Worm (Caenorhabditis elegans) whole organism, L2 larva: ENCODE measurements around the gene nhr-93.

Experiments
- C34F6.9 ChIP-seq: fragments of 150-350 bp; optimal IDR thresholded peaks from 2 replicates; lab custom pipeline; 2014; ENCODE audit warnings: missing biosample characterization, missing genetic modification characterization
- Y55F3AM.14 ChIP-seq: fragments of 200-800 bp; sonication (Bioruptor generic); optimal IDR thresholded peaks from 2 replicates; lab custom pipeline; 2018; ENCODE audit warnings: mild to moderate bottlenecking, missing genetic modification characterization, missing compliant biosample characterization
- aly-2 ChIP-seq: fragments of 150-350 bp; optimal IDR thresholded peaks from 2 replicates; lab custom pipeline; 2014; ENCODE audit warnings: missing biosample characterization, missing genetic modification characterization
- ceh-16 ChIP-seq: fragments of 150-350 bp; optimal IDR thresholded peaks from 2 replicates; lab custom pipeline; 2014; ENCODE audit warnings: missing biosample characterization, missing genetic modification characterization
- ceh-82 ChIP-seq: fragments of 150-350 bp; optimal IDR thresholded peaks from 2 replicates; lab custom pipeline; 2014; ENCODE audit warnings: missing biosample characterization, missing genetic modification characterization
- crh-2 ChIP-seq: sonication (generic microtip); optimal IDR thresholded peaks from 2 replicates; lab custom pipeline; 2017; ENCODE audit warnings: missing biosample characterization, missing genetic modification characterization
- dmd-4 ChIP-seq: sonication (generic microtip); optimal IDR thresholded peaks from 2 replicates; lab custom pipeline; 2017; ENCODE audit warnings: missing biosample characterization, missing genetic modification characterization
- elt-1 ChIP-seq: fragments of 150-350 bp; optimal IDR thresholded peaks from 2 replicates; lab custom pipeline; 2014; ENCODE audit warnings: missing biosample characterization, missing genetic modification characterization
- elt-3 ChIP-seq: sonication (generic microtip); optimal IDR thresholded peaks from 2 replicates; lab custom pipeline; 2017; ENCODE audit warnings: missing biosample characterization, missing genetic modification characterization
- fos-1 ChIP-seq: fragments of 150-350 bp; optimal IDR thresholded peaks from 2 replicates; lab custom pipeline; 2014; ENCODE audit warnings: missing biosample characterization, missing genetic modification characterization
- gmeb-1 ChIP-seq: fragments of 150-350 bp; optimal IDR thresholded peaks from 2 replicates; lab custom pipeline; 2014; ENCODE audit warnings: missing biosample characterization, missing genetic modification characterization
- lin-11 ChIP-seq: fragments of 150-350 bp; sonication (generic microtip); optimal IDR thresholded peaks from 2 replicates; lab custom pipeline; 2014; ENCODE audit warnings: missing biosample characterization, missing genetic modification characterization, inconsistent platforms, mixed read lengths
- lin-13 ChIP-seq: fragments of 150-350 bp; optimal IDR thresholded peaks from 2 replicates; lab custom pipeline; 2014; ENCODE audit warnings: missing biosample characterization, missing genetic modification reagents, missing genetic modification characterization
- lin-39 ChIP-seq: fragments of 150-350 bp; optimal IDR thresholded peaks from 2 replicates; lab custom pipeline; 2014; ENCODE audit warnings: missing biosample characterization, missing genetic modification reagents, missing genetic modification characterization
- lsy-2 ChIP-seq, 2 experiments: fragments of 150-350 bp in 1 of 2; sonication (generic microtip) in 1 of 2; optimal IDR thresholded peaks; 2 replicates each; lab custom pipeline; 2014 to 2017; ENCODE audit warnings: missing biosample characterization in 2 of 2, missing genetic modification characterization in 2 of 2
- mab-5 ChIP-seq: fragments of 150-350 bp; optimal IDR thresholded peaks from 2 replicates; lab custom pipeline; 2014; ENCODE audit warnings: missing biosample characterization, missing genetic modification characterization
- mbf-1 ChIP-seq: sonication (generic microtip); optimal IDR thresholded peaks from 2 replicates; lab custom pipeline; 2017; ENCODE audit warnings: missing biosample characterization, missing genetic modification characterization
- nhr-10 ChIP-seq: sonication (generic microtip); optimal IDR thresholded peaks from 2 replicates; lab custom pipeline; 2017; ENCODE audit warnings: missing biosample characterization, missing genetic modification characterization
- nhr-11 ChIP-seq: fragments of 150-350 bp; optimal IDR thresholded peaks from 2 replicates; lab custom pipeline; 2014; ENCODE audit warnings: missing biosample characterization, missing genetic modification characterization
- nhr-12 ChIP-seq: fragments of 150-350 bp; optimal IDR thresholded peaks from 2 replicates; lab custom pipeline; 2014; ENCODE audit warnings: missing biosample characterization, missing genetic modification characterization
- nhr-21 ChIP-seq: fragments of 150-350 bp; optimal IDR thresholded peaks from 2 replicates; lab custom pipeline; 2014; ENCODE audit warnings: missing biosample characterization, missing genetic modification characterization
- nhr-23 ChIP-seq: fragments of 150-350 bp; optimal IDR thresholded peaks from 2 replicates; lab custom pipeline; 2014; ENCODE audit warnings: missing biosample characterization, missing genetic modification reagents, missing genetic modification characterization
- nhr-237 ChIP-seq: fragments of 150-350 bp; optimal IDR thresholded peaks from 2 replicates; lab custom pipeline; 2014; ENCODE audit warnings: missing biosample characterization, missing genetic modification characterization
- nhr-25 ChIP-seq: fragments of 150-350 bp; sonication (generic microtip); optimal IDR thresholded peaks from 3 replicates; lab custom pipeline; 2014; ENCODE audit warnings: missing biosample characterization, missing genetic modification characterization
- nhr-6 ChIP-seq: fragments of 150-350 bp; optimal IDR thresholded peaks from 2 replicates; lab custom pipeline; 2014; ENCODE audit warnings: missing biosample characterization, missing genetic modification characterization
- nhr-77 ChIP-seq: fragments of 150-350 bp; optimal IDR thresholded peaks from 2 replicates; lab custom pipeline; 2014; ENCODE audit warnings: missing biosample characterization, missing genetic modification characterization
- peb-1 ChIP-seq: fragments of 150-350 bp; optimal IDR thresholded peaks from 2 replicates; lab custom pipeline; 2014; ENCODE audit warnings: missing biosample characterization, missing genetic modification characterization
- sem-4 ChIP-seq: fragments of 150-350 bp; optimal IDR thresholded peaks from 2 replicates; lab custom pipeline; 2014; ENCODE audit warnings: missing biosample characterization, missing genetic modification reagents, missing genetic modification characterization
- skn-1 ChIP-seq: sonication (generic microtip); optimal IDR thresholded peaks from 2 replicates; lab custom pipeline; 2017; ENCODE audit warnings: missing biosample characterization, missing genetic modification characterization
- sma-9 ChIP-seq, 2 experiments: fragments of 150-350 bp in 1 of 2; sonication (generic microtip) in 1 of 2; optimal IDR thresholded peaks; 2 replicates each; lab custom pipeline; 2014 to 2016; ENCODE audit warnings: missing genetic modification characterization in 2 of 2, mild to moderate bottlenecking in 1 of 2, missing biosample characterization in 1 of 2, missing compliant biosample characterization in 1 of 2, missing genetic modification reagents in 1 of 2, moderate library complexity in 1 of 2
- snpc-4 ChIP-seq: fragments of 150-350 bp; optimal IDR thresholded peaks from 2 replicates; lab custom pipeline; 2014; ENCODE audit warnings: missing biosample characterization, missing genetic modification characterization
- unc-39 ChIP-seq: fragments of 150-350 bp; optimal IDR thresholded peaks from 2 replicates; lab custom pipeline; 2014; ENCODE audit warnings: missing biosample characterization, missing genetic modification characterization
- unc-55 ChIP-seq: fragments of 150-350 bp; sonication (generic microtip); optimal IDR thresholded peaks from 3 replicates; lab custom pipeline; 2014; ENCODE audit warnings: missing biosample characterization, missing genetic modification reagents, missing genetic modification characterization
- ztf-1 ChIP-seq: fragments of 200-800 bp; sonication (Bioruptor generic); conservative IDR thresholded peaks from 2 replicates; pipeline ENCODE4 v1.3.6; 2022; ENCODE audit warnings: missing genetic modification characterization, missing compliant biosample characterization
- ztf-11 ChIP-seq: sonication (generic microtip); optimal IDR thresholded peaks from 2 replicates; lab custom pipeline; 2017; ENCODE audit warnings: missing biosample characterization, missing genetic modification characterization

Gene nhr-93

DNA sequence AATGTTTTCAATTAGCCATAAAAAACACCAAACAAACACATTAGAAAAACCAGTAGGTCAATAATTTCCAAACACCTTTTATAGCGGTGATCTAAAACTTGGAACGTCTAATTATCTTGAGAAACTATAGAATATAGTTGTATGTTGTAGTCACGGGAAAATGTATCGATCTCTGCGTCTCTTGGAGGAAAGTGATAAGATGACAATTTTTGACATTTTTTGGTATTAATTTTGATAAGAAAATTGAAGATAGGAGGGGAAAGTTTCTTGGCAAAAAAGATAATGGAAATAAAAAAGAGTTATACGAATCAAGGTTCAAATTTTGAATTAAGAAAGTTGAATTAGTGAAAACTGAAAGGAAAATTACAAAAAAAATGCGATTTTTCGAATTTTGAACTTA, 32.5 kb downstream of the nhr-93 start (continued):
- TF ChIP-seq sma-9 (GFP tag; optimal IDR thresholded peaks at IDR 0.05; lab: Kevin White, UChicago) (peak; percentile 79), sma-9 (tag; optimal IDR thresholded peaks at IDR 0.05; lab: Kevin White, UChicago) (no peak), gmeb-1 (tag; lab: Kevin White, UChicago) (peak; percentile 20), aly-2 (tag; lab: Kevin White, UChicago) (no peak), crh-2 (tag; lab: Kevin White, UChicago) (peak; percentile 64), Y55F3AM.14 (GFP tag; lab: Kevin White, UChicago) (no peak), ceh-82 (no peak), ztf-1 (GFP tag; lab: Robert Waterston, UW) (no peak)

DNA sequence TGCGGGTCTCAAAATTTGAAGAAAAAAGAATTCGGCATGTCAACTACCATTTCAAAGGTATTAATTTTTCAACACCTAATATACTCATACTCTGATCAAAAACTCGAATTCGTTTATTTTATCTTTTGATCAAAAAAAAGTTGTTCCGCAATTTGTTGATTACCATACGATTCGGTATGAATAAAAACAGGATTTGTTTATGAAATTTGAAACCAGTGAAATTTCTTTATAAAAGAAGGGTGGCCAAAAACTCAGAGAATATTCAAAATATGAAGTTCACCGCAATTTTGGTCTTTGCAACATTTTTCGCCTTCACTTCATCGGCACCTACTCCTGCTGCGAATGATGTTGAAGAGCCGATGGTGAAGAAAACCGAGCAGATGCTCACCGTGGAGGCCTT, 36.2 kb downstream of the nhr-93 start, which contains the start of the genes C07G3.8 and C07G3.10:
TSS of gene C07G3.8 (minus strand) at position 101 of the 400 bp plus-strand sequence.
TSS of gene C07G3.10 (plus strand) at position 270 of the 400 bp plus-strand sequence.
- no peak for TF ChIP-seq nhr-21 (tag; lab: Kevin White, UChicago)
- no peak for TF ChIP-seq nhr-77 (tag; lab: Kevin White, UChicago)
- TF ChIP-seq sma-9 (GFP tag; optimal IDR thresholded peaks at IDR 0.05; lab: Kevin White, UChicago) = no peak
- no peak for TF ChIP-seq sma-9 (tag; optimal IDR thresholded peaks at IDR 0.05; lab: Kevin White, UChicago)
- no peak for TF ChIP-seq aly-2 (tag; lab: Kevin White, UChicago)
- TF ChIP-seq nhr-23 (tag; lab: Kevin White, UChicago) = no peak
- TF ChIP-seq elt-3 (tag; lab: Kevin White, UChicago) = no peak
- no peak for TF ChIP-seq unc-55 (GFP tag; lab: Kevin White, UChicago)
- TF ChIP-seq lin-11 (tag; lab: Kevin White, UChicago) = no peak
- TF ChIP-seq crh-2 (tag; lab: Kevin White, UChicago) = no peak
- TF ChIP-seq gmeb-1 (tag; lab: Kevin White, UChicago) = no peak
- TF ChIP-seq snpc-4 (tag; lab: Kevin White, UChicago) = no peak
- TF ChIP-seq lin-13 = no peak
- no peak for TF ChIP-seq peb-1 (tag; lab: Kevin White, UChicago)
- no peak for TF ChIP-seq Y55F3AM.14 (GFP tag; lab: Kevin White, UChicago)
- no peak for TF ChIP-seq mbf-1 (tag; lab: Kevin White, UChicago)
- no peak for TF ChIP-seq C34F6.9 (tag; lab: Kevin White, UChicago)
- TF ChIP-seq elt-1 = no peak
- no peak for TF ChIP-seq skn-1 (tag; lab: Kevin White, UChicago)
- TF ChIP-seq ztf-1 (GFP tag; lab: Robert Waterston, UW) = no peak

DNA sequence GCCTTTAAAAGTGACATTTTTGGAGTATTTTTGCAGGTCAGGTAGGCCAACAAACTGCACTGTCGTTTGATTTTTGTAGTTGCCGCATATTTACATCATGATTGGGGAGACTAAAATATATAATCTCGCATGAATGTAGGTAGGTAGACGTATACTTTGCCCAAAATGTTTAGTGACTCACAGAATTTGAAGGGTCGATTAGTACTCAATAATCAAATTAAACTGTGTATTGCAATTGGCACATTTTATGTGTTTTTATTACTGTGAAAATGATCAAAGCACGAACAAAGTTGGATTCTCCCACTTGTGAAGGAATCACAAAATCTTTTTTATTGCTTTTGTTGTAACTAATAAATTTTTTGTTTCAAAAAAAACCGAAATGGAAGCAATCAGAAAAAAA, 41.3 kb downstream of the nhr-93 start, which contains the start of gene C07G3.15:
TSS of gene C07G3.15 (minus strand) at position 101 of the 400 bp plus-strand sequence.
- TF ChIP-seq Y55F3AM.14 (GFP tag; lab: Kevin White, UChicago) = no peak
- TF ChIP-seq nhr-12 (tag; lab: Kevin White, UChicago) = no peak
- TF ChIP-seq ztf-11 (tag; lab: Kevin White, UChicago) = no peak
- TF ChIP-seq lin-39 (tag; lab: Kevin White, UChicago) = no peak
- TF ChIP-seq nhr-6 (tag; lab: Kevin White, UChicago) = no peak

DNA sequence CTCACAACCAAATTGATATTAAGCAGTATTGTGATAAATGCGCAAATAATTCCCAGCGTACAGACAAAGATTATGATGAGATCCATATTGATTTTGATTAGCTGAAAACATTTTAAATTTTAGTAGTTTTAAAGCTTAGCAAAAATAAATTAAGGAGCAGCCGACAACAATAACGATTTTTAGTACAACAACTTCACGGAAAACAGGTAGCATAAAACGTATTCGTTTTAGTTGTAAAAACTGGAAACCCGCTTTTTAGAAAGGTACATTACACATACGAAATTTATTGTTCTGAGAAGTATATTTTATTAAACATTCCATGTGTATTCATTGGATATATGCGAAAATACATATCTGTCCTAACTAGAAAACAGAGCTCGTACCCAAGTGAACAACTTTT, 47.8 kb downstream of the nhr-93 start, which contains the start of gene srbc-36:
TSS of gene srbc-36 (minus strand) at position 101 of the 400 bp plus-strand sequence.
- TF ChIP-seq nhr-237 (tag; lab: Kevin White, UChicago) (no peak), C34F6.9 (tag; lab: Kevin White, UChicago) (no peak), sem-4 (tag; lab: Kevin White, UChicago) (no peak), nhr-12 (tag; lab: Kevin White, UChicago) (no peak), nhr-21 (tag; lab: Kevin White, UChicago) (no peak), ztf-1 (GFP tag; lab: Robert Waterston, UW) (no peak)

DNA sequence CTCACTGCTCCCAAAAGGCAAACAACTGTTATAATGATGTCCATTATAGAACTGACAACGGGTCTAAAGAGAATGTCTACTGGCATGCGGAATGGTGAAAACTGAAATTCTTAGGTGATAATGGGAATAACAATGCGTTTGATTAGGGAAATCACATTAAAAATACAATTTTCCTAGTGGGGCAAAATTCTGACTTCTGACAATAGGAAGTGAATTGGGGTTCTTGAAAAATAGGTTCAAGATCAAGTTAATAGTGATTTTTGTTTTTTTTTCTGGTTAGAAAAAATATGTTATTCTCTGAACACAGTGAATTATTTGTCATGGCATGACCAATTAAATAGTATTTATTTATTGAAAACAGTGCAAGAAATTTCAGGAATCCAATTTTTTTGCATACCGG, 51.4 kb downstream of the nhr-93 start, which contains the start of gene srbc-32:
TSS of gene srbc-32 (minus strand) at position 101 of the 400 bp plus-strand sequence.
- TF ChIP-seq mbf-1 (tag; lab: Kevin White, UChicago) = no peak
- no peak for TF ChIP-seq mab-5
- TF ChIP-seq elt-3 (tag; lab: Kevin White, UChicago) = no peak
- TF ChIP-seq C34F6.9 (tag; lab: Kevin White, UChicago) = no peak
- no peak for TF ChIP-seq crh-2 (tag; lab: Kevin White, UChicago)
- no peak for TF ChIP-seq nhr-11
- no peak for TF ChIP-seq peb-1 (tag; lab: Kevin White, UChicago)
- no peak for TF ChIP-seq fos-1 (tag; lab: Kevin White, UChicago)
- TF ChIP-seq sma-9 (GFP tag; optimal IDR thresholded peaks at IDR 0.05; lab: Kevin White, UChicago) = no peak
- no peak for TF ChIP-seq sma-9 (tag; optimal IDR thresholded peaks at IDR 0.05; lab: Kevin White, UChicago)
- no peak for TF ChIP-seq dmd-4
- no peak for TF ChIP-seq nhr-237 (tag; lab: Kevin White, UChicago)
- TF ChIP-seq unc-39 = no peak
- no peak for TF ChIP-seq ceh-16 (tag; lab: Kevin White, UChicago)
- no peak for TF ChIP-seq ceh-82
- TF ChIP-seq snpc-4 (tag; lab: Kevin White, UChicago) = no peak
- TF ChIP-seq lin-39 (tag; lab: Kevin White, UChicago) = no peak
- no peak for TF ChIP-seq nhr-10
- no peak for TF ChIP-seq lsy-2 (tag; optimal IDR thresholded peaks at IDR 0.05; lab: Kevin White, UChicago)
- no peak for TF ChIP-seq ztf-1 (GFP tag; lab: Robert Waterston, UW)
- TF ChIP-seq nhr-25 (tag; lab: Kevin White, UChicago) = no peak
